Fruit fly (Drosophila melanogaster) whole organism, wandering third instar larva: ENCODE data around the gene CG4338.

Experiments
- Abd-B ChIP-seq: fragments of >200 bp; optimal IDR thresholded peaks from 2 replicates; lab custom pipeline; 2017; ENCODE audit warnings: missing biosample characterization, missing genetic modification characterization
- CG32264 ChIP-seq: fragments of 200-800 bp; sonication (Bioruptor generic); optimal IDR thresholded peaks from 2 replicates; lab custom pipeline; 2016; ENCODE audit warnings: missing biosample characterization, missing genetic modification characterization
- Dfd ChIP-seq: fragments of >200 bp; optimal IDR thresholded peaks from 2 replicates; lab custom pipeline; 2017; ENCODE audit warnings: missing biosample characterization, missing genetic modification characterization
- GATAd ChIP-seq: sonication (Bioruptor generic); optimal IDR thresholded peaks from 2 replicates; lab custom pipeline; 2016; ENCODE audit warnings: missing biosample characterization, missing genetic modification characterization
- Hr78 ChIP-seq: fragments of >200 bp; optimal IDR thresholded peaks from 2 replicates; lab custom pipeline; 2017; ENCODE audit warnings: missing biosample characterization, missing genetic modification characterization
- Jra ChIP-seq: sonication (Bioruptor generic); optimal IDR thresholded peaks from 2 replicates; lab custom pipeline; 2016; ENCODE audit warnings: missing biosample characterization, missing genetic modification characterization
- Mio ChIP-seq: sonication (Bioruptor generic); optimal IDR thresholded peaks from 2 replicates; lab custom pipeline; 2016; ENCODE audit warnings: missing biosample characterization, missing genetic modification characterization
- Sp1 ChIP-seq: fragments of 200-800 bp; sonication (Bioruptor generic); optimal IDR thresholded peaks from 3 replicates; lab custom pipeline; 2019; ENCODE audit warnings: missing biosample characterization, mild to moderate bottlenecking, missing genetic modification characterization, moderate library complexity
- dsf ChIP-seq: sonication (Bioruptor generic); optimal IDR thresholded peaks from 2 replicates; lab custom pipeline; 2016; ENCODE audit warnings: missing biosample characterization, missing genetic modification characterization, borderline replicate concordance
- fru ChIP-seq: fragments of 200-800 bp; sonication (Bioruptor generic); optimal IDR thresholded peaks from 3 replicates; lab custom pipeline; 2016; ENCODE audit warnings: missing biosample characterization, mild to moderate bottlenecking, missing genetic modification characterization
- pan ChIP-seq: fragments of >200 bp; optimal IDR thresholded peaks from 2 replicates; lab custom pipeline; 2017
- psq ChIP-seq: fragments of 200-800 bp; sonication (Bioruptor generic); optimal IDR thresholded peaks from 3 replicates; lab custom pipeline; 2017; ENCODE audit warnings: missing biosample characterization, mild to moderate bottlenecking, missing genetic modification characterization, moderate library complexity
- tai ChIP-seq: sonication (Bioruptor generic); optimal IDR thresholded peaks from 2 replicates; lab custom pipeline; 2016; ENCODE audit warnings: missing biosample characterization, missing genetic modification characterization
- woc ChIP-seq: sonication (Bioruptor generic); optimal IDR thresholded peaks from 2 replicates; lab custom pipeline; 2016; ENCODE audit warnings: missing biosample characterization, mild to moderate bottlenecking, missing genetic modification characterization

dm6 chr3R:15243046-15243356 is 32.3 kb upstream of the CG4338 start:
- TF ChIP-seq tai (no peak), GATAd (GFP tag; lab: Kevin White, UChicago) (no peak), Jra (GFP tag; lab: Kevin White, UChicago) (no peak), Hr78 (no peak), Mio (no peak), woc (GFP tag; lab: Kevin White, UChicago) (no peak), psq (GFP tag; lab: Kevin White, UChicago) (no peak), dsf (GFP tag; lab: Kevin White, UChicago) (no peak), fru (GFP tag; lab: Kevin White, UChicago) (no peak), Sp1 (no peak), Dfd (GFP tag; lab: Kevin White, UChicago) (no peak), pan (no peak), Abd-B (GFP tag; lab: Kevin White, UChicago) (no peak), CG32264 (GFP tag; lab: Kevin White, UChicago) (no peak)
